Fruit fly (Drosophila melanogaster) whole organism: Measurements from ENCODE around the gene HDAC11.

Experiments used
- CG8478 ChIP-seq: fragments of >200 bp; optimal IDR thresholded peaks from 2 replicates; lab custom pipeline; 2018; ENCODE audit warnings: inconsistent platforms
- Dll ChIP-seq: fragments of >200 bp; optimal IDR thresholded peaks from 2 replicates; lab custom pipeline; 2017
- usp ChIP-seq: fragments of >200 bp; optimal IDR thresholded peaks from 2 replicates; lab custom pipeline; 2017; ENCODE audit warnings: missing biosample characterization, missing genetic modification characterization, mixed read lengths

- TF ChIP-seq usp (GFP tag; lab: Kevin White, UChicago) (no peak), CG8478 (no peak), Dll (lab: Kevin White, UChicago) (no peak)
These were observed 33.4 kb upstream of the HDAC11 start for dm6 chr3R:24889303-24889892.
